Fruit fly (Drosophila melanogaster) whole organism, embryonic: ENCODE measurements around the gene glob3.

ENCODE experiments used
- Aef1 ChIP-seq: fragments of 200-800 bp; sonication (Bioruptor generic); IDR thresholded peaks from 3 replicates; pipeline ENCODE4 v1.3.6; 2022; ENCODE audit warnings: missing biosample characterization, missing genetic modification characterization
- B-H1 ChIP-seq: fragments of 200-800 bp; sonication (Bioruptor generic); IDR thresholded peaks from 3 replicates; pipeline ENCODE4 v1.3.6; 2022; ENCODE audit warnings: missing biosample characterization, missing genetic modification characterization
- CG10321 ChIP-seq: fragments of 200-800 bp; sonication (Bioruptor generic); IDR thresholded peaks from 2 replicates; pipeline ENCODE4 v1.3.6; 2022; ENCODE audit warnings: missing biosample characterization, missing genetic modification characterization
- CG12104 ChIP-seq: fragments of 200-800 bp; sonication (Bioruptor generic); optimal IDR thresholded peaks from 3 replicates; lab custom pipeline; 2016; ENCODE audit warnings: missing biosample characterization, missing genetic modification characterization
- CG12236 ChIP-seq: fragments of 200-800 bp; sonication (Bioruptor generic); optimal IDR thresholded peaks from 2 replicates; lab custom pipeline; 2016; ENCODE audit warnings: missing biosample characterization, missing genetic modification characterization
- CG12391 ChIP-seq: fragments of 200-800 bp; sonication (Bioruptor generic); optimal IDR thresholded peaks from 3 replicates; lab custom pipeline; 2018; ENCODE audit warnings: missing biosample characterization, mild to moderate bottlenecking, missing genetic modification characterization, moderate library complexity
- CG14667 ChIP-seq: fragments of 200-800 bp; sonication (Bioruptor generic); IDR thresholded peaks from 2 replicates; pipeline ENCODE4 v1.3.6; 2022; ENCODE audit warnings: missing biosample characterization, missing genetic modification characterization
- CG1529 ChIP-seq: fragments of 200-800 bp; sonication (Bioruptor generic); optimal IDR thresholded peaks from 3 replicates; lab custom pipeline; 2018; ENCODE audit warnings: missing biosample characterization, missing genetic modification characterization
- CG1602 ChIP-seq: fragments of 200-800 bp; sonication (Bioruptor generic); optimal IDR thresholded peaks from 3 replicates; lab custom pipeline; 2016; ENCODE audit warnings: missing biosample characterization, missing genetic modification characterization
- CG1647 ChIP-seq: fragments of 200-800 bp; sonication (Bioruptor generic); optimal IDR thresholded peaks from 3 replicates; lab custom pipeline; 2016; ENCODE audit warnings: missing biosample characterization, missing genetic modification characterization
- CG2199 ChIP-seq: fragments of 200-800 bp; sonication (Bioruptor generic); IDR thresholded peaks from 3 replicates; pipeline ENCODE4 v1.3.6; 2022; ENCODE audit warnings: missing biosample characterization, missing genetic modification characterization
- CG31388 ChIP-seq: fragments of 200-800 bp; sonication (Bioruptor generic); optimal IDR thresholded peaks from 2 replicates; lab custom pipeline; 2016; ENCODE audit warnings: missing biosample characterization, missing genetic modification characterization
- CG31441 ChIP-seq: fragments of 200-800 bp; sonication (Bioruptor generic); IDR thresholded peaks from 2 replicates; pipeline ENCODE4 v1.3.6; 2022; ENCODE audit warnings: missing biosample characterization, missing genetic modification characterization
- CG3407 ChIP-seq: fragments of 200-800 bp; sonication (Bioruptor generic); optimal IDR thresholded peaks from 2 replicates; lab custom pipeline; 2018; ENCODE audit warnings: missing biosample characterization, mild to moderate bottlenecking, missing genetic modification characterization
- CG4820 ChIP-seq: fragments of 200-800 bp; sonication (Bioruptor generic); optimal IDR thresholded peaks from 3 replicates; lab custom pipeline; 2016; ENCODE audit warnings: missing biosample characterization, missing genetic modification characterization
- CG7987 ChIP-seq: fragments of 200-800 bp; sonication (Bioruptor generic); optimal IDR thresholded peaks from 2 replicates; lab custom pipeline; 2018; ENCODE audit warnings: missing biosample characterization, mild to moderate bottlenecking, missing genetic modification characterization, moderate library complexity
- CG8359 ChIP-seq: fragments of 200-800 bp; sonication (Bioruptor generic); optimal IDR thresholded peaks from 2 replicates; lab custom pipeline; 2017; ENCODE audit warnings: missing biosample characterization, mild to moderate bottlenecking, missing genetic modification characterization, borderline replicate concordance
- CG9215 ChIP-seq: fragments of 200-800 bp; sonication (Bioruptor generic); IDR thresholded peaks from 2 replicates; pipeline ENCODE4 v1.3.6; 2022; ENCODE audit warnings: missing biosample characterization, missing genetic modification characterization
- Chrac-16 ChIP-seq: fragments of 200-800 bp; sonication (Bioruptor generic); optimal IDR thresholded peaks from 3 replicates; lab custom pipeline; 2016; ENCODE audit warnings: missing biosample characterization, missing genetic modification characterization
- Fer2 ChIP-seq: fragments of 200-800 bp; sonication (Bioruptor generic); optimal IDR thresholded peaks from 2 replicates; lab custom pipeline; 2018; ENCODE audit warnings: missing biosample characterization, mild to moderate bottlenecking, missing genetic modification characterization, moderate library complexity
- Fer3 ChIP-seq: fragments of 200-800 bp; sonication (Bioruptor generic); optimal IDR thresholded peaks from 2 replicates; lab custom pipeline; 2018; ENCODE audit warnings: missing biosample characterization, mild to moderate bottlenecking, missing genetic modification characterization, moderate library complexity
- HmgD ChIP-seq: fragments of 200-800 bp; sonication (Bioruptor generic); optimal IDR thresholded peaks from 3 replicates; lab custom pipeline; 2016; ENCODE audit warnings: missing biosample characterization, missing genetic modification characterization
- Lim3 ChIP-seq: fragments of 200-800 bp; sonication (Bioruptor generic); IDR thresholded peaks from 2 replicates; pipeline ENCODE4 v1.3.6; 2022; ENCODE audit warnings: missing biosample characterization, missing genetic modification characterization
- Med ChIP-seq: fragments of 200-800 bp; sonication (Bioruptor generic); peaks from one replicate; lab custom pipeline; 2016; ENCODE audit warnings: missing biosample characterization, missing genetic modification characterization, mild to moderate bottlenecking, inconsistent platforms, moderate library complexity
- bab2 ChIP-seq: fragments of 200-800 bp; sonication (Bioruptor generic); optimal IDR thresholded peaks from 2 replicates; lab custom pipeline; 2016; ENCODE audit warnings: missing biosample characterization, missing genetic modification characterization
- bcd ChIP-seq: fragments of 200-800 bp; sonication (Bioruptor generic); optimal IDR thresholded peaks from 2 replicates; lab custom pipeline; 2017; ENCODE audit warnings: missing biosample characterization, mild to moderate bottlenecking, missing genetic modification characterization
- danr ChIP-seq: fragments of 200-800 bp; sonication (Bioruptor generic); IDR thresholded peaks from 2 replicates; pipeline ENCODE4 v1.3.6; 2022; ENCODE audit warnings: missing biosample characterization, missing genetic modification characterization
- esg ChIP-seq: fragments of 200-800 bp; sonication (Bioruptor generic); conservative IDR thresholded peaks from 2 replicates; pipeline ENCODE4 v1.3.6; 2022; ENCODE audit warnings: missing biosample characterization, missing genetic modification characterization
- eve ChIP-seq, 2 experiments: fragments of >200 bp; optimal IDR thresholded peaks; 2 replicates each; lab custom pipeline; 2017; ENCODE audit warnings: missing biosample characterization in 2 of 2, missing genetic modification characterization in 2 of 2
- ftz-f1 ChIP-seq: fragments of 200-800 bp; sonication (Bioruptor generic); optimal IDR thresholded peaks from 2 replicates; lab custom pipeline; 2016; ENCODE audit warnings: missing biosample characterization, missing genetic modification characterization
- fu2 ChIP-seq: fragments of 200-800 bp; sonication (Bioruptor generic); optimal IDR thresholded peaks from 2 replicates; lab custom pipeline; 2016; ENCODE audit warnings: missing biosample characterization, missing genetic modification characterization
- gem ChIP-seq: fragments of 200-800 bp; sonication (Bioruptor generic); optimal IDR thresholded peaks from 2 replicates; lab custom pipeline; 2019; ENCODE audit warnings: missing biosample characterization, mild to moderate bottlenecking, missing genetic modification characterization, moderate library complexity
- grau ChIP-seq: fragments of 200-800 bp; optimal IDR thresholded peaks from 3 replicates; lab custom pipeline; 2019; ENCODE audit warnings: missing biosample characterization, mild to moderate bottlenecking, missing genetic modification characterization, moderate library complexity
- gro ChIP-seq: fragments of 200-800 bp; sonication (Bioruptor generic); optimal IDR thresholded peaks from 2 replicates; lab custom pipeline; 2016; ENCODE audit warnings: missing biosample characterization, missing genetic modification characterization
- insv ChIP-seq, 2 experiments: fragments of 200-800 bp; sonication (Bioruptor generic); optimal IDR thresholded peaks; 3 replicates each; lab custom pipeline; 2016 to 2018; ENCODE audit warnings: missing biosample characterization in 2 of 2, missing genetic modification characterization in 2 of 2
- jumu ChIP-seq: fragments of 200-800 bp; sonication (Bioruptor generic); optimal IDR thresholded peaks from 3 replicates; lab custom pipeline; 2016; ENCODE audit warnings: missing biosample characterization, missing genetic modification characterization
- lab ChIP-seq: fragments of 200-800 bp; sonication (Bioruptor generic); optimal IDR thresholded peaks from 3 replicates; lab custom pipeline; 2017; ENCODE audit warnings: missing biosample characterization, missing genetic modification characterization, mild to moderate bottlenecking, moderate library complexity, missing genetic modification reagents
- lbe ChIP-seq: fragments of 200-800 bp; sonication (Bioruptor generic); optimal IDR thresholded peaks from 2 replicates; lab custom pipeline; 2016; ENCODE audit warnings: missing biosample characterization, mild to moderate bottlenecking, missing genetic modification characterization
- lmd ChIP-seq: fragments of 200-800 bp; sonication (Bioruptor generic); IDR thresholded peaks from 2 replicates; pipeline ENCODE4 v1.3.6; 2022; ENCODE audit warnings: missing biosample characterization, missing genetic modification characterization
- pan ChIP-seq, 4 experiments: fragments of >200 bp in 3 of 4; fragments of 200-800 bp in 1 of 4; sonication (Bioruptor generic) in 1 of 4; optimal IDR thresholded peaks in 3 of 4; IDR thresholded peaks in 1 of 4; 2 replicates each; pipeline versions ENCODE4 v1.3.6 to Lab custom; 2017 to 2022; ENCODE audit warnings: missing biosample characterization in 2 of 4, missing genetic modification characterization in 2 of 4, mixed read lengths in 1 of 4
- row ChIP-seq: fragments of 200-800 bp; sonication (Bioruptor generic); IDR thresholded peaks from 3 replicates; pipeline ENCODE4 v1.3.6; 2022; ENCODE audit warnings: missing biosample characterization, missing genetic modification characterization
- sens ChIP-seq: fragments of 200-800 bp; sonication (Bioruptor generic); peaks from one replicate; lab custom pipeline; 2016; ENCODE audit warnings: missing biosample characterization, missing genetic modification characterization
- seq ChIP-seq: fragments of 200-800 bp; sonication (Bioruptor generic); IDR thresholded peaks from 2 replicates; pipeline ENCODE4 v1.3.6; 2022; ENCODE audit warnings: missing biosample characterization, missing genetic modification characterization
- sisA ChIP-seq: fragments of 200-800 bp; sonication (Bioruptor generic); IDR thresholded peaks from 2 replicates; pipeline ENCODE4 v1.3.6; 2022; ENCODE audit warnings: missing biosample characterization, missing genetic modification characterization
- so ChIP-seq: fragments of 200-800 bp; sonication (Bioruptor generic); IDR thresholded peaks from 3 replicates; pipeline ENCODE4 v1.3.6; 2022; ENCODE audit warnings: missing biosample characterization, missing genetic modification characterization
- wek ChIP-seq: fragments of 200-800 bp; sonication (Bioruptor generic); optimal IDR thresholded peaks from 3 replicates; lab custom pipeline; 2018; ENCODE audit warnings: missing biosample characterization, mild to moderate bottlenecking, missing genetic modification characterization, moderate library complexity

glob3 gene

DNA sequence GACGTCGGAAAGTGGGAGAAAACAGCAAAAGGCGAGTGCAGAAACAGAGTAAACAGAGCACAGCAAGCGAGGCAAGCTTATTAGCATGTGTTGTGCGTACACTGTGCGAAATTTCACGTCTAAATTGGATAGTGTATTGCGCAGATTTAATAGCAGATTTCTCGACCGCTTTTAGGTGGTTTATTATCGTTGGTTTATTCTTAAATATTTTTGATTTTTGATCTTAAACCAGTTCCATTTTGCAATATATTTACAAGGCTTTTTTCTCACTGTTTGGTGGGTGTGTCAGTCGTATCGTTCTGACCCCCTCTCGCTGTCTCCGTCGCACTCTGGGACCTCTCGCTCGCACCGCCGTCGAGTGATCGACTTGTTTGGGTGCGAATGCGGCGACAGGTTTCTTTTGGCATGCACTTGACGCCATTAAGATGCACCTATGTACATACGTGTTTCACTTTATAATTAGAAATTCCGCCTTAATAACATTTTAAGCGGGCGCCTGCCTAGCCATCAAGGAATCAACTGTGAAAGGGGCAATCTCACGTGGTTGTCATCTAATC, 4.2 kb downstream of the glob3 start (continued):
- TF ChIP-seq sisA (GFP tag; lab: Robert Waterston, UW), result peak; percentile 41; the same call in 1 of the 2 replicates
- no peak for TF ChIP-seq HmgD (GFP tag; lab: Kevin White, UChicago)
- no peak for TF ChIP-seq eve (GFP tag; optimal IDR thresholded peaks at IDR 0.05; lab: Kevin White, UChicago)
- TF ChIP-seq lmd, result 0 out of 2 replicates have a peak, but pooled peaks have one; percentile 14
- TF ChIP-seq bab2, result no peak
- no peak for TF ChIP-seq CG31441 (GFP tag; lab: Robert Waterston, UW)
- TF ChIP-seq wek (GFP tag; lab: Kevin White, UChicago), result no peak
- TF ChIP-seq Lim3 (GFP tag; lab: Robert Waterston, UW), result no peak
- no peak for TF ChIP-seq CG12104 (GFP tag; lab: Kevin White, UChicago)
- no peak for TF ChIP-seq B-H1 (GFP tag; lab: Robert Waterston, UW)
- no peak for TF ChIP-seq CG14667
- peak; percentile 75 for TF ChIP-seq sens (GFP tag; lab: Kevin White, UChicago)
- 0 out of 3 replicates have a peak, but pooled peaks have one; percentile 39 for TF ChIP-seq so (GFP tag; lab: Robert Waterston, UW)
- TF ChIP-seq row, result peak; percentile 58
- TF ChIP-seq Fer2 (tag; lab: Kevin White, UChicago), result no peak
- TF ChIP-seq Chrac-16, result no peak
- TF ChIP-seq lab (GFP tag; lab: Kevin White, UChicago), result peak; percentile 32
- TF ChIP-seq CG8359 (GFP tag; lab: Kevin White, UChicago), result no peak
- no peak for TF ChIP-seq CG9215 (GFP tag; lab: Robert Waterston, UW)
- no peak for TF ChIP-seq ftz-f1 (GFP tag; lab: Kevin White, UChicago)
- no peak for TF ChIP-seq CG1647
- no peak for TF ChIP-seq Fer3 (tag; lab: Kevin White, UChicago)
- TF ChIP-seq CG31388 (GFP tag; lab: Kevin White, UChicago), result no peak
- no peak for TF ChIP-seq fu2 (GFP tag; lab: Kevin White, UChicago)
- no peak for TF ChIP-seq insv (GFP tag; optimal IDR thresholded peaks at IDR 0.05; lab: Kevin White, UChicago)
- no peak for TF ChIP-seq seq (GFP tag; lab: Robert Waterston, UW)
- TF ChIP-seq bcd, result peak; percentile 5
- peak; percentile 9 for TF ChIP-seq CG4820 (GFP tag; lab: Kevin White, UChicago)
- TF ChIP-seq CG2199 (GFP tag; lab: Robert Waterston, UW), result no peak
- no peak for TF ChIP-seq pan (optimal IDR thresholded peaks at IDR 0.05; lab: Kevin White, UChicago)
- peak in 1 of 2 experiments; percentile 54 for TF ChIP-seq pan (GFP tag; optimal IDR thresholded peaks at IDR 0.05 in 1 of 2, IDR thresholded peaks at IDR 0.05 in 1 of 2)
- TF ChIP-seq CG1602, result no peak
- TF ChIP-seq CG10321 (GFP tag; lab: Robert Waterston, UW), result no peak
- TF ChIP-seq lbe (GFP tag; lab: Kevin White, UChicago), result peak; percentile 49
- TF ChIP-seq CG7987 (GFP tag; lab: Kevin White, UChicago), result no peak
- TF ChIP-seq danr, result no peak
- peak; percentile 3 for TF ChIP-seq grau (tag; lab: Kevin White, UChicago)
- no peak for TF ChIP-seq gro (GFP tag; lab: Kevin White, UChicago)
- TF ChIP-seq jumu (GFP tag; lab: Kevin White, UChicago), result no peak
- TF ChIP-seq Aef1 (GFP tag; lab: Robert Waterston, UW), result 0 out of 3 replicates have a peak, but pooled peaks have one; percentile 37
- TF ChIP-seq Med (GFP tag; lab: Kevin White, UChicago), result peak; percentile 83
- no peak for TF ChIP-seq CG12391
- no peak for TF ChIP-seq CG12236 (GFP tag; lab: Kevin White, UChicago)
- TF ChIP-seq CG1529 (GFP tag; lab: Kevin White, UChicago), result no peak
- 0 out of 2 replicates have a peak, but pooled peaks have one; percentile 11 for TF ChIP-seq esg (GFP tag; lab: Robert Waterston, UW)
- peak; percentile 44 for TF ChIP-seq gem (tag; lab: Kevin White, UChicago)
- TF ChIP-seq CG3407 (GFP tag; lab: Kevin White, UChicago), result no peak
